Worm (Caenorhabditis elegans): Measurements from ENCODE around the gene ugt-60.

ugt-60 gene

ce11 chrIII:9678819-9679218 is at the start of gene ugt-60:
ugt-60 (minus strand) TSS chrIII:9679051.
- TF ChIP-seq skn-1 (tag; optimal IDR thresholded peaks at IDR 0.05): no peak
- TF ChIP-seq lin-13 (GFP tag; optimal IDR thresholded peaks at IDR 0.05): no peak
- TF ChIP-seq blmp-1 (tag; optimal IDR thresholded peaks at IDR 0.05; ENCODE audit: insufficient read depth): no peak
- no peak for TF ChIP-seq ceh-82 (tag; optimal IDR thresholded peaks at IDR 0.05)
- TF ChIP-seq ztf-11 (tag; optimal IDR thresholded peaks at IDR 0.05): no peak
- TF ChIP-seq F13H6.1 (tag; optimal IDR thresholded peaks at IDR 0.05): no peak
- no peak for TF ChIP-seq mdl-1 (tag; optimal IDR thresholded peaks at IDR 0.05)
- TF ChIP-seq ama-1 (optimal IDR thresholded peaks at IDR 0.05): no peak
- TF ChIP-seq ztf-4 (tag; optimal IDR thresholded peaks at IDR 0.05): no peak
- TF ChIP-seq nhr-10 (tag; optimal IDR thresholded peaks at IDR 0.05): no peak
- no peak for TF ChIP-seq fos-1 (tag; optimal IDR thresholded peaks at IDR 0.05)
- no peak for TF ChIP-seq sma-9 (GFP tag; optimal IDR thresholded peaks at IDR 0.05)
- TF ChIP-seq sma-9 (tag; optimal IDR thresholded peaks at IDR 0.05): no peak
- TF ChIP-seq ztf-1 (GFP tag; conservative IDR thresholded peaks at IDR 0.05): no peak
- no peak for TF ChIP-seq zag-1 (tag; optimal IDR thresholded peaks at IDR 0.05)
- no peak for TF ChIP-seq nhr-11 (tag; optimal IDR thresholded peaks at IDR 0.05)
- TF ChIP-seq ZK546.5 (tag; optimal IDR thresholded peaks at IDR 0.05): no peak
- TF ChIP-seq alr-1 (tag; optimal IDR thresholded peaks at IDR 0.05): no peak
- no peak for TF ChIP-seq ceh-16 (tag; optimal IDR thresholded peaks at IDR 0.05)

- TF ChIP-seq R02D3.7 (tag; optimal IDR thresholded peaks at IDR 0.05): no peak
- no peak for TF ChIP-seq nhr-12 (tag; optimal IDR thresholded peaks at IDR 0.05)
- TF ChIP-seq ztf-1 (GFP tag; conservative IDR thresholded peaks at IDR 0.05): no peak
Observed at ce11 chrIII:9727439-9727838, 48.6 kb upstream of the ugt-60 start, which contains the start of gene C07A9.12. C07A9.12 (minus strand) TSS chrIII:9727539.

- TF ChIP-seq unc-55 (GFP tag; optimal IDR thresholded peaks at IDR 0.05) (no peak), R02D3.7 (tag; optimal IDR thresholded peaks at IDR 0.05) (no peak), mab-5 (tag; optimal IDR thresholded peaks at IDR 0.05) (no peak), nhr-129 (tag; optimal IDR thresholded peaks at IDR 0.05) (no peak), alr-1 (tag; optimal IDR thresholded peaks at IDR 0.05) (no peak), ztf-4 (tag; optimal IDR thresholded peaks at IDR 0.05) (no peak), snpc-4 (tag; optimal IDR thresholded peaks at IDR 0.05) (no peak), sma-9 (GFP tag; optimal IDR thresholded peaks at IDR 0.05) (no peak), sma-9 (tag; optimal IDR thresholded peaks at IDR 0.05) (no peak), ama-1 (optimal IDR thresholded peaks at IDR 0.05) (no peak), elt-1 (tag; optimal IDR thresholded peaks at IDR 0.05) (no peak), blmp-1 (tag; optimal IDR thresholded peaks at IDR 0.05; ENCODE audit: insufficient read depth) (no peak), fos-1 (tag; optimal IDR thresholded peaks at IDR 0.05) (no peak)
Observed at ce11 chrIII:9725114-9725513, 46.3 kb upstream of the ugt-60 start, which contains the start of gene clec-162. clec-162 (minus strand) TSS chrIII:9725214.

ce11 chrIII:9721991-9722390 is 43.1 kb upstream of the ugt-60 start:
- TF ChIP-seq nhr-23 (tag; optimal IDR thresholded peaks at IDR 0.05): no peak
- TF ChIP-seq peb-1 (tag; optimal IDR thresholded peaks at IDR 0.05): no peak
- no peak for TF ChIP-seq mbf-1 (tag; optimal IDR thresholded peaks at IDR 0.05)
- peak; percentile 86 for TF ChIP-seq fos-1 (tag; optimal IDR thresholded peaks at IDR 0.05)
- TF ChIP-seq mdl-1 (tag; optimal IDR thresholded peaks at IDR 0.05): no peak
- no peak for TF ChIP-seq elt-3 (tag; optimal IDR thresholded peaks at IDR 0.05)
- no peak for TF ChIP-seq egl-27 (tag; optimal IDR thresholded peaks at IDR 0.05)
- peak; percentile 71 for TF ChIP-seq sma-9 (GFP tag; optimal IDR thresholded peaks at IDR 0.05)
- no peak for TF ChIP-seq sma-9 (tag; optimal IDR thresholded peaks at IDR 0.05)
- TF ChIP-seq crh-2 (tag; optimal IDR thresholded peaks at IDR 0.05): peak; percentile 60
- no peak for TF ChIP-seq nhr-21 (tag; optimal IDR thresholded peaks at IDR 0.05)
- no peak for TF ChIP-seq alr-1 (tag; optimal IDR thresholded peaks at IDR 0.05)
- TF ChIP-seq nhr-11 (tag; optimal IDR thresholded peaks at IDR 0.05): no peak
- TF ChIP-seq unc-62 (GFP tag; optimal IDR thresholded peaks at IDR 0.05): no peak
- no peak for TF ChIP-seq ztf-4 (tag; optimal IDR thresholded peaks at IDR 0.05)
- no peak for TF ChIP-seq blmp-1 (tag; optimal IDR thresholded peaks at IDR 0.05; ENCODE audit: insufficient read depth)
- no peak for TF ChIP-seq ztf-11 (tag; optimal IDR thresholded peaks at IDR 0.05)
- peak; percentile 6 for TF ChIP-seq gmeb-1 (tag; optimal IDR thresholded peaks at IDR 0.05)
- TF ChIP-seq ceh-82 (tag; optimal IDR thresholded peaks at IDR 0.05): no peak
- no peak for TF ChIP-seq ceh-16 (tag; optimal IDR thresholded peaks at IDR 0.05)
- no peak for TF ChIP-seq mab-5 (tag; optimal IDR thresholded peaks at IDR 0.05)
- peak; percentile 23 for TF ChIP-seq F13H6.1 (tag; optimal IDR thresholded peaks at IDR 0.05)
- TF ChIP-seq dmd-4 (tag; optimal IDR thresholded peaks at IDR 0.05): no peak
- TF ChIP-seq nhr-237 (tag; optimal IDR thresholded peaks at IDR 0.05): no peak
- TF ChIP-seq C34F6.9 (tag; optimal IDR thresholded peaks at IDR 0.05): no peak
- no peak for TF ChIP-seq nhr-10 (tag; optimal IDR thresholded peaks at IDR 0.05)
- TF ChIP-seq ama-1 (optimal IDR thresholded peaks at IDR 0.05): no peak
- TF ChIP-seq lin-39 (tag; optimal IDR thresholded peaks at IDR 0.05): no peak
- TF ChIP-seq R02D3.7 (tag; optimal IDR thresholded peaks at IDR 0.05): no peak
- TF ChIP-seq nhr-12 (tag; optimal IDR thresholded peaks at IDR 0.05): no peak
